Fruit fly (Drosophila melanogaster): ENCODE measurements around the gene Zip88E.

- TF ChIP-seq CG4496 (GFP tag; IDR thresholded peaks at IDR 0.05) (peak; percentile 93), EcR (GFP tag; optimal IDR thresholded peaks at IDR 0.05) (peak; percentile 85), CG8301 (tag; optimal IDR thresholded peaks at IDR 0.05) (peak; percentile 98), Pif1A (GFP tag; optimal IDR thresholded peaks at IDR 0.05) (no peak), rn (GFP tag; IDR thresholded peaks at IDR 0.05) (peak; percentile 87), Ets98B (GFP tag; IDR thresholded peaks at IDR 0.05) (peak; percentile 90), CG9948 (tag; optimal IDR thresholded peaks at IDR 0.05) (peak; percentile 98), D1 (tag; optimal IDR thresholded peaks at IDR 0.05) (no peak), CG8159 (tag; optimal IDR thresholded peaks at IDR 0.05) (peak; percentile 99), CG14655 (GFP tag; optimal IDR thresholded peaks at IDR 0.05) (no peak), gl (tag; optimal IDR thresholded peaks at IDR 0.05) (peak; percentile 91), Pif1B (GFP tag; optimal IDR thresholded peaks at IDR 0.05) (no peak), CG34367 (tag; optimal IDR thresholded peaks at IDR 0.05) (peak; percentile 97)
These were observed 6.7 kb downstream of the Zip88E start, which contains the start of the genes Cp190 and CG4338 for dm6 chr3R:15275158-15275623.

All from whole organism, pupa.